Fruit fly (Drosophila melanogaster) whole organism, embryonic: ENCODE measurements around the gene MsrA.

ENCODE experiments used
- Ada2b ChIP-seq: fragments of 200-800 bp; sonication (Bioruptor generic); IDR thresholded peaks from 2 replicates; pipeline ENCODE4 v1.3.6; 2022; ENCODE audit warnings: missing biosample characterization, missing genetic modification characterization
- Awh ChIP-seq: fragments of 200-800 bp; sonication (Bioruptor generic); IDR thresholded peaks from 2 replicates; pipeline ENCODE4, ENCODE4 v1.3.6; 2022; ENCODE audit warnings: missing biosample characterization, missing genetic modification characterization
- BEAF-32 ChIP-seq: fragments of 200-800 bp; sonication (Bioruptor generic); optimal IDR thresholded peaks from 3 replicates; lab custom pipeline; 2017; ENCODE audit warnings: missing biosample characterization, missing genetic modification characterization, mild to moderate bottlenecking, moderate library complexity, missing genetic modification reagents
- CG10979 ChIP-seq: fragments of 200-800 bp; sonication (Bioruptor generic); optimal IDR thresholded peaks from 2 replicates; lab custom pipeline; 2018; ENCODE audit warnings: missing biosample characterization, mild to moderate bottlenecking, missing genetic modification characterization, moderate library complexity
- CG11560 ChIP-seq: fragments of 200-800 bp; sonication (Bioruptor generic); IDR thresholded peaks from 3 replicates; pipeline ENCODE4 v1.3.6; 2022; ENCODE audit warnings: missing biosample characterization, missing genetic modification characterization
- CG12104 ChIP-seq: fragments of 200-800 bp; sonication (Bioruptor generic); optimal IDR thresholded peaks from 3 replicates; lab custom pipeline; 2016; ENCODE audit warnings: missing biosample characterization, missing genetic modification characterization
- CG12155 ChIP-seq: fragments of 200-800 bp; sonication (Bioruptor generic); optimal IDR thresholded peaks from 3 replicates; lab custom pipeline; 2016; ENCODE audit warnings: missing biosample characterization, missing genetic modification characterization
- CG13424 ChIP-seq: fragments of 200-800 bp; sonication (Bioruptor generic); optimal IDR thresholded peaks from 2 replicates; lab custom pipeline; 2019; ENCODE audit warnings: missing biosample characterization, mild to moderate bottlenecking, missing genetic modification characterization, moderate library complexity
- CG15601 ChIP-seq: fragments of 200-800 bp; sonication (Bioruptor generic); optimal IDR thresholded peaks from 3 replicates; lab custom pipeline; 2019; ENCODE audit warnings: missing biosample characterization, mild to moderate bottlenecking, missing genetic modification characterization, moderate library complexity
- CG17186 ChIP-seq: fragments of 200-800 bp; sonication (Bioruptor generic); optimal IDR thresholded peaks from 3 replicates; lab custom pipeline; 2017; ENCODE audit warnings: missing biosample characterization, missing genetic modification reagents, missing genetic modification characterization
- CG17361 ChIP-seq: fragments of 200-800 bp; sonication (Bioruptor generic); IDR thresholded peaks from 3 replicates; pipeline ENCODE4 v1.3.6; 2022; ENCODE audit warnings: missing biosample characterization, missing genetic modification characterization
- CG18764 ChIP-seq: fragments of 200-800 bp; sonication (Bioruptor generic); optimal IDR thresholded peaks from 3 replicates; lab custom pipeline; 2016; ENCODE audit warnings: missing biosample characterization, missing genetic modification characterization
- CG2116 ChIP-seq: fragments of 200-800 bp; sonication (Bioruptor generic); optimal IDR thresholded peaks from 3 replicates; lab custom pipeline; 2018; ENCODE audit warnings: missing biosample characterization, mild to moderate bottlenecking, missing genetic modification characterization
- CG2120 ChIP-seq: fragments of 200-800 bp; sonication (Bioruptor generic); optimal IDR thresholded peaks from 3 replicates; lab custom pipeline; 2016; ENCODE audit warnings: missing biosample characterization, missing genetic modification characterization
- CG2712 ChIP-seq: fragments of 200-800 bp; optimal IDR thresholded peaks from 3 replicates; lab custom pipeline; 2019; ENCODE audit warnings: missing biosample characterization, mild to moderate bottlenecking, missing genetic modification characterization, moderate library complexity
- CG34376 ChIP-seq: fragments of 200-800 bp; sonication (Bioruptor generic); optimal IDR thresholded peaks from 2 replicates; lab custom pipeline; 2018; ENCODE audit warnings: missing biosample characterization, mild to moderate bottlenecking, missing genetic modification characterization
- CG4820 ChIP-seq: fragments of 200-800 bp; sonication (Bioruptor generic); optimal IDR thresholded peaks from 3 replicates; lab custom pipeline; 2016; ENCODE audit warnings: missing biosample characterization, missing genetic modification characterization
- CG6254 ChIP-seq: fragments of 200-800 bp; sonication (Bioruptor generic); optimal IDR thresholded peaks from 3 replicates; lab custom pipeline; 2017; ENCODE audit warnings: mild to moderate bottlenecking, missing biosample characterization, missing genetic modification reagents, missing genetic modification characterization
- CG6813 ChIP-seq: fragments of 200-800 bp; sonication (Bioruptor generic); optimal IDR thresholded peaks from 2 replicates; lab custom pipeline; 2017; ENCODE audit warnings: missing biosample characterization, missing genetic modification characterization, mild to moderate bottlenecking, moderate library complexity, missing genetic modification reagents
- CG7987 ChIP-seq: fragments of 200-800 bp; sonication (Bioruptor generic); optimal IDR thresholded peaks from 2 replicates; lab custom pipeline; 2018; ENCODE audit warnings: missing biosample characterization, mild to moderate bottlenecking, missing genetic modification characterization, moderate library complexity
- CG8281 ChIP-seq: fragments of 200-800 bp; sonication (Bioruptor generic); optimal IDR thresholded peaks from 2 replicates; lab custom pipeline; 2018; ENCODE audit warnings: missing biosample characterization, mild to moderate bottlenecking, missing genetic modification characterization, moderate library complexity
- CG9609 ChIP-seq: fragments of 200-800 bp; sonication (Bioruptor generic); optimal IDR thresholded peaks from 3 replicates; lab custom pipeline; 2016; ENCODE audit warnings: missing biosample characterization, missing genetic modification characterization
- Dek ChIP-seq: fragments of 200-800 bp; sonication (Bioruptor generic); optimal IDR thresholded peaks from 3 replicates; lab custom pipeline; 2019; ENCODE audit warnings: missing biosample characterization, mild to moderate bottlenecking, missing genetic modification characterization, moderate library complexity
- ERR ChIP-seq: fragments of 200-800 bp; sonication (Bioruptor generic); optimal IDR thresholded peaks from 2 replicates; lab custom pipeline; 2016; ENCODE audit warnings: missing biosample characterization, missing genetic modification characterization
- Hr3 ChIP-seq: fragments of 200-800 bp; sonication (Bioruptor generic); optimal IDR thresholded peaks from 3 replicates; lab custom pipeline; 2016; ENCODE audit warnings: missing biosample characterization, missing genetic modification characterization
- Mrtf ChIP-seq: fragments of 200-800 bp; sonication (Bioruptor generic); IDR thresholded peaks from 3 replicates; pipeline ENCODE4 v1.3.6; 2022; ENCODE audit warnings: missing biosample characterization, missing genetic modification characterization
- NFAT ChIP-seq: fragments of 200-800 bp; sonication (Bioruptor generic); IDR thresholded peaks from 2 replicates; pipeline ENCODE4 v1.3.6; 2022; ENCODE audit warnings: missing biosample characterization, missing genetic modification characterization
- Pdp1 ChIP-seq, 2 experiments: fragments of 200-800 bp; sonication (Bioruptor generic); optimal IDR thresholded peaks; 3 replicates each; lab custom pipeline; 2016; ENCODE audit warnings: missing biosample characterization in 2 of 2, missing genetic modification characterization in 2 of 2, mild to moderate bottlenecking in 1 of 2, moderate library complexity in 1 of 2
- Trl ChIP-seq, 3 experiments: fragments of >200 bp in 2 of 3; fragments of 200-800 bp in 1 of 3; sonication (Bioruptor generic) in 1 of 3; optimal IDR thresholded peaks; 2 replicates in 1 of 3; 3 replicates in 2 of 3; lab custom pipeline; 2016 to 2017; ENCODE audit warnings: missing biosample characterization in 1 of 3, missing genetic modification characterization in 1 of 3
- al ChIP-seq: fragments of 200-800 bp; sonication (Bioruptor generic); IDR thresholded peaks from 2 replicates; pipeline ENCODE4 v1.3.6; 2022; ENCODE audit warnings: missing biosample characterization, missing genetic modification characterization
- aop ChIP-seq: fragments of 200-800 bp; sonication (Bioruptor generic); IDR thresholded peaks from 2 replicates; pipeline ENCODE4 v1.3.6; 2022; ENCODE audit warnings: missing biosample characterization, missing genetic modification characterization
- ap ChIP-seq: fragments of 200-800 bp; sonication (Bioruptor generic); IDR thresholded peaks from 2 replicates; pipeline ENCODE4 v1.3.6; 2022; ENCODE audit warnings: missing biosample characterization, missing genetic modification characterization
- bbx ChIP-seq: fragments of 200-800 bp; sonication (Bioruptor generic); IDR thresholded peaks from 2 replicates; pipeline ENCODE4 v1.3.6; 2022; ENCODE audit warnings: missing biosample characterization, missing genetic modification characterization; ENCODE audit not compliant: partially characterized antibody
- cwo ChIP-seq: fragments of 200-800 bp; sonication (Bioruptor generic); optimal IDR thresholded peaks from 3 replicates; lab custom pipeline; 2017; ENCODE audit warnings: missing biosample characterization, missing genetic modification characterization, mild to moderate bottlenecking, moderate library complexity, missing genetic modification reagents
- dimm ChIP-seq: fragments of 200-800 bp; sonication (Bioruptor generic); IDR thresholded peaks from 2 replicates; pipeline ENCODE4 v1.3.6; 2022; ENCODE audit warnings: missing biosample characterization, missing genetic modification characterization
- dm ChIP-seq: fragments of 200-800 bp; sonication (Bioruptor generic); optimal IDR thresholded peaks from 3 replicates; lab custom pipeline; 2016; ENCODE audit warnings: missing biosample characterization, missing genetic modification characterization
- dysf ChIP-seq: fragments of 200-800 bp; sonication (Bioruptor generic); IDR thresholded peaks from 3 replicates; pipeline ENCODE4 v1.3.6; 2022; ENCODE audit warnings: missing biosample characterization, missing genetic modification characterization
- gce ChIP-seq: fragments of 200-800 bp; sonication (Bioruptor generic); IDR thresholded peaks from 3 replicates; pipeline ENCODE4 v1.3.6; 2022; ENCODE audit warnings: missing biosample characterization, missing genetic modification characterization
- gsb-n ChIP-seq: fragments of 200-800 bp; sonication (Bioruptor generic); optimal IDR thresholded peaks from 3 replicates; lab custom pipeline; 2018; ENCODE audit warnings: missing biosample characterization, mild to moderate bottlenecking, missing genetic modification characterization
- gt ChIP-seq: fragments of 200-800 bp; sonication (Bioruptor generic); IDR thresholded peaks from 2 replicates; pipeline ENCODE4 v1.3.6; 2022; ENCODE audit warnings: missing biosample characterization, missing genetic modification characterization
- lab ChIP-seq: fragments of 200-800 bp; sonication (Bioruptor generic); optimal IDR thresholded peaks from 3 replicates; lab custom pipeline; 2017; ENCODE audit warnings: missing biosample characterization, missing genetic modification characterization, mild to moderate bottlenecking, moderate library complexity, missing genetic modification reagents
- odd ChIP-seq: fragments of 200-800 bp; sonication (Bioruptor generic); optimal IDR thresholded peaks from 2 replicates; lab custom pipeline; 2017; ENCODE audit warnings: missing biosample characterization, mild to moderate bottlenecking, missing genetic modification characterization
- pita ChIP-seq: fragments of 200-800 bp; sonication (Bioruptor generic); optimal IDR thresholded peaks from 2 replicates; lab custom pipeline; 2017; ENCODE audit warnings: missing biosample characterization, mild to moderate bottlenecking, missing genetic modification characterization
- ro ChIP-seq: fragments of 200-800 bp; sonication (Bioruptor generic); IDR thresholded peaks from 2 replicates; pipeline ENCODE4 v1.3.6; 2022; ENCODE audit warnings: missing biosample characterization, missing genetic modification characterization
- schlank ChIP-seq: fragments of 200-800 bp; sonication (Bioruptor generic); optimal IDR thresholded peaks from 2 replicates; lab custom pipeline; 2018; ENCODE audit warnings: missing biosample characterization, mild to moderate bottlenecking, missing genetic modification characterization
- seq ChIP-seq: fragments of 200-800 bp; sonication (Bioruptor generic); IDR thresholded peaks from 2 replicates; pipeline ENCODE4 v1.3.6; 2022; ENCODE audit warnings: missing biosample characterization, missing genetic modification characterization
- sr ChIP-seq: fragments of 200-800 bp; sonication (Bioruptor generic); IDR thresholded peaks from 3 replicates; pipeline ENCODE4 v1.3.6; 2022; ENCODE audit warnings: missing biosample characterization, missing genetic modification characterization
- tll ChIP-seq, 2 experiments: fragments of 200-800 bp in 1 of 2; fragments of >200 bp in 1 of 2; sonication (Bioruptor generic) in 1 of 2; optimal IDR thresholded peaks; 2 replicates each; lab custom pipeline; 2017 to 2019; ENCODE audit warnings: missing biosample characterization in 2 of 2, missing genetic modification characterization in 2 of 2, mild to moderate bottlenecking in 1 of 2, moderate library complexity in 1 of 2
- tna ChIP-seq: fragments of 200-800 bp; sonication (Bioruptor generic); IDR thresholded peaks from 2 replicates; pipeline ENCODE4 v1.3.6; 2022; ENCODE audit warnings: missing biosample characterization, missing genetic modification characterization; ENCODE audit not compliant: partially characterized antibody
- tx ChIP-seq: fragments of 200-800 bp; sonication (Bioruptor generic); optimal IDR thresholded peaks from 2 replicates; lab custom pipeline; 2016; ENCODE audit warnings: missing biosample characterization, missing genetic modification characterization

The MsrA gene

dm6 chr3L:15508233-15508632 is 2.6 kb upstream of the MsrA start, which contains the start of gene CG7841 (continued):
- TF ChIP-seq CG12104 (GFP tag; lab: Kevin White, UChicago), result peak; percentile 97
- peak; percentile 99 for TF ChIP-seq CG13424
- peak; percentile 94 for TF ChIP-seq CG12155
- TF ChIP-seq CG6813, result peak; percentile 99
- peak; percentile 99 for TF ChIP-seq CG10979 (tag; lab: Kevin White, UChicago)
- peak; percentile 99 for TF ChIP-seq CG34376 (GFP tag; lab: Kevin White, UChicago)
- peak; percentile 66 for TF ChIP-seq gt (GFP tag; lab: Robert Waterston, UW)
- peak; percentile 98 for TF ChIP-seq CG2120
- TF ChIP-seq pita (GFP tag; lab: Kevin White, UChicago), result no peak
- TF ChIP-seq seq (GFP tag; lab: Robert Waterston, UW), result peak; percentile 97
- peak; percentile 97 for TF ChIP-seq CG7987
- peak; percentile 29 for TF ChIP-seq BEAF-32
- peak; percentile 85 for TF ChIP-seq CG17186 (GFP tag; lab: Kevin White, UChicago)
- TF ChIP-seq NFAT (GFP tag; lab: Robert Waterston, UW), result no peak; the same call in 1 of the 2 replicates
- TF ChIP-seq gce (GFP tag; lab: Robert Waterston, UW), result peak; percentile 94; the same call in 2 of the 3 replicates
- peak; percentile 99 for TF ChIP-seq odd (GFP tag; lab: Kevin White, UChicago)
- TF ChIP-seq CG17361, result peak; percentile 96
- TF ChIP-seq Mrtf (GFP tag; lab: Robert Waterston, UW), result no peak; the same call in 2 of the 3 replicates
- peak; percentile 97 for TF ChIP-seq CG15601
- peak; percentile 89; the same call in 2 of the 3 replicates for TF ChIP-seq sr (GFP tag; lab: Robert Waterston, UW)
- peak; percentile 96 for TF ChIP-seq tx (GFP tag; lab: Kevin White, UChicago)
- TF ChIP-seq CG8281 (tag; lab: Kevin White, UChicago), result peak; percentile 89
- peak; percentile 94; the same call in 1 of the 2 replicates for TF ChIP-seq ap (GFP tag; lab: Robert Waterston, UW)
- peak; percentile 94 for TF ChIP-seq Ada2b (GFP tag; lab: Robert Waterston, UW)
- TF ChIP-seq lab (GFP tag; lab: Kevin White, UChicago), result peak; percentile 99
- peak; percentile 96; the same call in 2 of the 3 replicates for TF ChIP-seq dysf
- TF ChIP-seq CG4820 (GFP tag; lab: Kevin White, UChicago), result peak; percentile 100
- peak; percentile 99 for TF ChIP-seq CG2712
- no peak for TF ChIP-seq ro
- no peak for TF ChIP-seq tna (GFP tag; lab: Robert Waterston, UW)
- no peak for TF ChIP-seq dimm (GFP tag; lab: Robert Waterston, UW)
- no peak for TF ChIP-seq CG11560
- peak; percentile 97 for TF ChIP-seq Dek (tag; lab: Kevin White, UChicago)
- peak in 1 of 2 experiments; percentile 5 for TF ChIP-seq tll (GFP tag; optimal IDR thresholded peaks at IDR 0.05; lab: Kevin White, UChicago)
- peak; percentile 97 for TF ChIP-seq Awh (GFP tag; lab: Robert Waterston, UW)
- peak; percentile 93 to 97 for TF ChIP-seq Pdp1 (GFP tag; optimal IDR thresholded peaks at IDR 0.05; lab: Kevin White, UChicago)
- TF ChIP-seq bbx (GFP tag; lab: Robert Waterston, UW), result no peak
- TF ChIP-seq al, result peak; percentile 88
- peak; percentile 94 for TF ChIP-seq CG18764 (GFP tag; lab: Kevin White, UChicago)
- TF ChIP-seq gsb-n (tag; lab: Kevin White, UChicago), result peak; percentile 98
- no peak for TF ChIP-seq Trl (optimal IDR thresholded peaks at IDR 0.05; lab: Kevin White, UChicago)
- TF ChIP-seq Trl (GFP tag; optimal IDR thresholded peaks at IDR 0.05; lab: Kevin White, UChicago), result peak; percentile 97
- TF ChIP-seq dm (GFP tag; lab: Kevin White, UChicago), result peak; percentile 96
- peak; percentile 96 for TF ChIP-seq CG9609 (GFP tag; lab: Kevin White, UChicago)
- peak; percentile 96 for TF ChIP-seq CG6254 (GFP tag; lab: Kevin White, UChicago)
- peak; percentile 97 for TF ChIP-seq ERR
- peak; percentile 99 for TF ChIP-seq cwo (GFP tag; lab: Kevin White, UChicago)
- TF ChIP-seq aop (GFP tag; lab: Robert Waterston, UW), result peak; percentile 87
- peak; percentile 97 for TF ChIP-seq schlank
- TF ChIP-seq Hr3, result peak; percentile 92
- peak; percentile 87 for TF ChIP-seq CG2116 (GFP tag; lab: Kevin White, UChicago)
